Worm (Caenorhabditis elegans): Measurements from ENCODE around the gene srh-298.

DNA sequence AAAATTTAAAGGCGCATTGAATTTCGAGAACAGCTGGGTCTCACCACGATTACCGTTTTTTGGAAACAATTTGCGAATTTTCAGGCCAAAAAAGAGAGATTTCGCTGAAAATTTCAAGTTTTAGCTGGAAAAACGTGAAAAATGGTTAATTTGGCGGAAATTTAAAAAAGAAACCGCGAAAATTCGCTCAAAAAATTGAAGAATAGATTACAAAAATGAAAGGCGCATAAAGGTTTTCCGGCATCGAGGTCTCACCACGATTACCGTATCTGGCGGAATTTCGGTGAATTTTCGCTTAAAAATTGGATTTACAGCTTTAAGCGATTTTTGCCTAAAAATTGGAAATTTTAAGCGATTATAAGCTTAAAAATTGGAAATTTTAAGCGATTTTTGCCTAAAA, 40.9 kb downstream of the srh-298 start:
- TF ChIP-seq K12H6.12 (tag; optimal IDR thresholded peaks at IDR 0.05) (no peak), pha-4 (tag; optimal IDR thresholded peaks at IDR 0.05) (no peak), ama-1 (optimal IDR thresholded peaks at IDR 0.05) (no peak), ama-1 (GFP tag; optimal IDR thresholded peaks at IDR 0.05) (no peak), unc-62 (GFP tag; optimal IDR thresholded peaks at IDR 0.05) (no peak), sdz-38 (tag; optimal IDR thresholded peaks at IDR 0.05) (no peak), nfya-1 (tag; optimal IDR thresholded peaks at IDR 0.05; ENCODE audit: borderline replicate concordance, insufficient read depth) (no peak), egl-18 (GFP tag; IDR thresholded peaks at IDR 0.05) (no peak), fkh-3 (tag; optimal IDR thresholded peaks at IDR 0.05) (no peak), xnd-1 (tag; optimal IDR thresholded peaks at IDR 0.05) (peak; percentile 78), mxl-1 (tag; optimal IDR thresholded peaks at IDR 0.05) (no peak), nhr-90 (tag; optimal IDR thresholded peaks at IDR 0.05) (no peak), ztf-26 (tag; optimal IDR thresholded peaks at IDR 0.05) (no peak)
